Worm (Caenorhabditis elegans) whole organism, L4 larva: ENCODE results near the gene hst-3.2.

Source experiments
- F44E2.7 ChIP-seq: fragments of 200-800 bp; sonication (Bioruptor generic); IDR thresholded peaks from 2 replicates; pipeline ENCODE4 v2.1.2; 2022; ENCODE audit warnings: missing genetic modification characterization, missing compliant biosample characterization
- R02D3.7 ChIP-seq: fragments of 150-350 bp; sonication (generic microtip); optimal IDR thresholded peaks from 3 replicates; lab custom pipeline; 2014; ENCODE audit warnings: missing biosample characterization, missing genetic modification characterization
- T26A8.4 ChIP-seq: fragments of 200-800 bp; sonication (Bioruptor generic); IDR thresholded peaks from 2 replicates; pipeline ENCODE4 v1.3.6; 2022; ENCODE audit warnings: missing genetic modification characterization, missing compliant biosample characterization
- Y105C5A.15 ChIP-seq: fragments of 200-800 bp; sonication (Bioruptor generic); IDR thresholded peaks from 2 replicates; pipeline ENCODE4 v1.3.6; 2022; ENCODE audit warnings: missing genetic modification characterization, missing compliant biosample characterization
- Y75B8A.6 ChIP-seq: fragments of 200-800 bp; sonication (Bioruptor generic); IDR thresholded peaks from 2 replicates; pipeline ENCODE4 v1.3.6; 2022; ENCODE audit warnings: missing genetic modification reagents, missing genetic modification characterization, missing compliant biosample characterization
- ZK337.2 ChIP-seq: fragments of 200-800 bp; sonication (Bioruptor generic); IDR thresholded peaks from 2 replicates; pipeline ENCODE4 v1.3.6; 2022; ENCODE audit warnings: missing genetic modification reagents, missing genetic modification characterization, missing compliant biosample characterization
- aha-1 ChIP-seq: fragments of 150-350 bp; peaks from one replicate; lab custom pipeline; 2014; ENCODE audit warnings: missing biosample characterization, missing genetic modification characterization
- attf-4 ChIP-seq: sonication (generic microtip); optimal IDR thresholded peaks from 3 replicates; lab custom pipeline; 2017; ENCODE audit warnings: missing biosample characterization, missing genetic modification characterization
- ceh-20 ChIP-seq: fragments of 200-800 bp; sonication (Bioruptor generic); IDR thresholded peaks from 2 replicates; pipeline ENCODE4 v1.3.6; 2022; ENCODE audit warnings: missing genetic modification reagents, missing genetic modification characterization, missing compliant biosample characterization
- ceh-28 ChIP-seq: fragments of 150-350 bp; optimal IDR thresholded peaks from 2 replicates; lab custom pipeline; 2014; ENCODE audit warnings: missing biosample characterization, missing genetic modification reagents, missing genetic modification characterization
- ceh-32 ChIP-seq: sonication (generic microtip); optimal IDR thresholded peaks from 2 replicates; lab custom pipeline; 2016; ENCODE audit warnings: mild to moderate bottlenecking, missing genetic modification characterization, missing compliant biosample characterization; ENCODE audit not compliant: poor library complexity
- ceh-44 ChIP-seq: fragments of 200-800 bp; sonication (Bioruptor generic); IDR thresholded peaks from 2 replicates; pipeline ENCODE4 v1.3.6; 2022; ENCODE audit warnings: missing genetic modification reagents, missing genetic modification characterization, missing compliant biosample characterization
- ctbp-1 ChIP-seq: fragments of 200-800 bp; sonication (Bioruptor generic); IDR thresholded peaks from 2 replicates; pipeline ENCODE4 v1.3.6; 2022; ENCODE audit warnings: missing genetic modification reagents, missing genetic modification characterization, missing compliant biosample characterization
- daf-12 ChIP-seq: fragments of 150-350 bp; optimal IDR thresholded peaks from 2 replicates; lab custom pipeline; 2014; ENCODE audit warnings: missing biosample characterization, missing genetic modification reagents, missing genetic modification characterization
- daf-16 ChIP-seq, 3 experiments: sonication (generic microtip); optimal IDR thresholded peaks; 2 replicates each; lab custom pipeline; 2016 to 2017; ENCODE audit warnings: missing genetic modification characterization in 3 of 3, missing genetic modification reagents in 3 of 3, mild to moderate bottlenecking in 2 of 3, missing compliant biosample characterization in 2 of 3, missing biosample characterization in 1 of 3, moderate library complexity in 1 of 3
- dve-1 ChIP-seq: sonication (generic microtip); optimal IDR thresholded peaks from 2 replicates; lab custom pipeline; 2017; ENCODE audit warnings: antibody characterized with exemption, mild to moderate bottlenecking, missing genetic modification characterization, missing compliant biosample characterization; ENCODE audit not compliant: insufficient read depth
- egl-43 ChIP-seq: fragments of 200-800 bp; sonication (Bioruptor generic); IDR thresholded peaks from 2 replicates; pipeline ENCODE4 v1.3.6; 2022; ENCODE audit warnings: missing genetic modification reagents, missing genetic modification characterization, missing compliant biosample characterization
- gei-8 ChIP-seq: fragments of 200-800 bp; sonication (Bioruptor generic); optimal IDR thresholded peaks from 2 replicates; lab custom pipeline; 2018; ENCODE audit warnings: mild to moderate bottlenecking, missing genetic modification characterization, missing compliant biosample characterization
- hif-1 ChIP-seq, 2 experiments: sonication (generic microtip); optimal IDR thresholded peaks; 2 replicates each; lab custom pipeline; 2016 to 2017; ENCODE audit warnings: missing compliant biosample characterization in 2 of 2, missing genetic modification characterization in 2 of 2, missing genetic modification reagents in 2 of 2, missing genotype in 2 of 2, mild to moderate bottlenecking in 1 of 2
- hlh-11 ChIP-seq: fragments of 200-800 bp; sonication (Bioruptor generic); optimal IDR thresholded peaks from 2 replicates; lab custom pipeline; 2018; ENCODE audit warnings: mild to moderate bottlenecking, missing genetic modification characterization, missing compliant biosample characterization
- hlh-30 ChIP-seq: sonication (generic microtip); optimal IDR thresholded peaks from 2 replicates; lab custom pipeline; 2017; ENCODE audit warnings: antibody characterized with exemption, mild to moderate bottlenecking, missing genetic modification characterization, missing compliant biosample characterization; ENCODE audit not compliant: insufficient read depth
- hmg-1.1 ChIP-seq: fragments of 200-800 bp; sonication (Bioruptor generic); IDR thresholded peaks from 2 replicates; pipeline ENCODE4 v1.3.6; 2022; ENCODE audit warnings: missing genetic modification reagents, missing genetic modification characterization, missing compliant biosample characterization
- jun-1 ChIP-seq: fragments of 150-350 bp; optimal IDR thresholded peaks from 2 replicates; lab custom pipeline; 2014; ENCODE audit warnings: missing biosample characterization, missing genetic modification reagents, missing genetic modification characterization
- lin-29 ChIP-seq: fragments of 200-800 bp; sonication (Bioruptor generic); IDR thresholded peaks from 2 replicates; pipeline ENCODE4 v1.3.6; 2022; ENCODE audit warnings: missing genetic modification reagents, missing genetic modification characterization, missing compliant biosample characterization
- lin-38 ChIP-seq: fragments of 200-800 bp; sonication (Bioruptor generic); IDR thresholded peaks from 2 replicates; pipeline ENCODE4 v1.3.6; 2022; ENCODE audit warnings: missing genetic modification reagents, missing genetic modification characterization, missing compliant biosample characterization
- lir-3 ChIP-seq: sonication (generic microtip); optimal IDR thresholded peaks from 2 replicates; lab custom pipeline; 2016; ENCODE audit warnings: mild to moderate bottlenecking, missing genetic modification characterization, missing compliant biosample characterization
- lsy-2 ChIP-seq, 2 experiments: fragments of 150-350 bp in 1 of 2; sonication (generic microtip) in 1 of 2; optimal IDR thresholded peaks; 2 replicates each; lab custom pipeline; 2014 to 2017; ENCODE audit warnings: missing biosample characterization in 2 of 2, missing genetic modification characterization in 2 of 2
- madf-5 ChIP-seq, 2 experiments: fragments of 200-800 bp; sonication (Bioruptor generic); IDR thresholded peaks; 2 replicates each; pipeline ENCODE4 v1.3.6; 2022; ENCODE audit warnings: missing compliant biosample characterization in 2 of 2, missing genetic modification characterization in 2 of 2
- mes-2 ChIP-seq: sonication (generic microtip); optimal IDR thresholded peaks from 2 replicates; lab custom pipeline; 2016; ENCODE audit warnings: missing genotype, mild to moderate bottlenecking, missing genetic modification characterization, missing compliant biosample characterization; ENCODE audit not compliant: poor library complexity, severe bottlenecking
- nhr-102 ChIP-seq: sonication (generic microtip); optimal IDR thresholded peaks from 2 replicates; lab custom pipeline; 2016; ENCODE audit warnings: mild to moderate bottlenecking, missing genetic modification characterization, moderate library complexity, missing compliant biosample characterization
- nhr-28 ChIP-seq: fragments of 150-350 bp; optimal IDR thresholded peaks from 2 replicates; lab custom pipeline; 2014; ENCODE audit warnings: missing biosample characterization, missing genetic modification characterization
- nhr-41 ChIP-seq: fragments of 200-800 bp; sonication (Bioruptor generic); IDR thresholded peaks from 2 replicates; pipeline ENCODE4 v1.3.6; 2022; ENCODE audit warnings: missing genetic modification reagents, missing genetic modification characterization, missing compliant biosample characterization
- nhr-48 ChIP-seq: sonication (generic microtip); optimal IDR thresholded peaks from 2 replicates; lab custom pipeline; 2016; ENCODE audit warnings: mild to moderate bottlenecking, missing genetic modification characterization, missing compliant biosample characterization
- nhr-6 ChIP-seq: fragments of 150-350 bp; optimal IDR thresholded peaks from 2 replicates; lab custom pipeline; 2014; ENCODE audit warnings: missing biosample characterization, missing genetic modification characterization
- pha-4 ChIP-seq, 2 experiments: fragments of 150-350 bp in 1 of 2; fragments of 200-800 bp in 1 of 2; sonication (Bioruptor generic) in 1 of 2; IDR thresholded peaks in 1 of 2; optimal IDR thresholded peaks in 1 of 2; 2 replicates each; pipeline versions ENCODE4 v1.3.6 to Lab custom; 2014 to 2022; ENCODE audit warnings: missing genetic modification characterization in 2 of 2, missing genetic modification reagents in 2 of 2, missing biosample characterization in 1 of 2, missing compliant biosample characterization in 1 of 2
- php-3 ChIP-seq: fragments of 200-800 bp; sonication (Bioruptor generic); IDR thresholded peaks from 2 replicates; pipeline ENCODE4 v1.3.6; 2022; ENCODE audit warnings: missing genetic modification reagents, missing genetic modification characterization, missing compliant biosample characterization
- pqm-1 ChIP-seq: sonication (generic microtip); optimal IDR thresholded peaks from 2 replicates; lab custom pipeline; 2017; ENCODE audit warnings: missing biosample characterization, missing genetic modification characterization
- rbr-2 ChIP-seq: sonication (generic microtip); optimal IDR thresholded peaks from 2 replicates; lab custom pipeline; 2016; ENCODE audit warnings: missing genotype, missing genetic modification characterization, missing compliant biosample characterization
- set-16 ChIP-seq: fragments of 200-800 bp; sonication (Bioruptor generic); IDR thresholded peaks from 2 replicates; pipeline ENCODE4 v1.3.6; 2022; ENCODE audit warnings: missing genetic modification reagents, missing genetic modification characterization, missing compliant biosample characterization
- skn-1 ChIP-seq: fragments of 150-350 bp; optimal IDR thresholded peaks from 2 replicates; lab custom pipeline; 2014; ENCODE audit warnings: missing biosample characterization, missing genetic modification characterization
- tra-1 ChIP-seq: fragments of 200-800 bp; sonication (Bioruptor generic); IDR thresholded peaks from 2 replicates; pipeline ENCODE4 v1.3.6; 2022; ENCODE audit warnings: missing genetic modification reagents, missing genetic modification characterization, missing compliant biosample characterization
- unc-130 ChIP-seq: sonication (generic microtip); optimal IDR thresholded peaks from 2 replicates; lab custom pipeline; 2016; ENCODE audit warnings: missing genetic modification reagents, missing genetic modification characterization, missing compliant biosample characterization
- unc-62 ChIP-seq, 3 experiments: fragments of 150-350 bp in 1 of 3; sonication (generic microtip); optimal IDR thresholded peaks in 2 of 3; peaks in 1 of 3; 1 replicate in 1 of 3; 2 replicates in 2 of 3; lab custom pipeline; 2014 to 2017; ENCODE audit warnings: missing biosample characterization in 3 of 3, missing genetic modification characterization in 3 of 3, missing genetic modification reagents in 3 of 3, missing genotype in 1 of 3
- vab-7 ChIP-seq: fragments of 200-800 bp; sonication (Bioruptor generic); IDR thresholded peaks from 2 replicates; pipeline ENCODE4 v1.3.6; 2022; ENCODE audit warnings: missing genetic modification reagents, missing genetic modification characterization, missing compliant biosample characterization
- zfp-3 ChIP-seq: fragments of 200-800 bp; sonication (Bioruptor generic); conservative IDR thresholded peaks from 2 replicates; pipeline ENCODE4 v1.3.6; 2022; ENCODE audit warnings: missing genetic modification reagents, missing genetic modification characterization, missing compliant biosample characterization
- zip-11 ChIP-seq: fragments of 200-800 bp; sonication (Bioruptor generic); IDR thresholded peaks from 2 replicates; pipeline ENCODE4 v1.3.6; 2022; ENCODE audit warnings: missing genetic modification characterization, missing compliant biosample characterization

The hst-3.2 gene

ce11 chrX:2969447-2969989, 45.7 kb upstream of the hst-3.2 start:
- TF ChIP-seq rbr-2 (tag; lab: Kevin White, UChicago) (no peak), unc-130 (no peak), ceh-32 (no peak), hmg-1.1 (GFP tag; lab: Robert Waterston, UW) (peak; percentile 8), unc-62 (GFP tag; optimal IDR thresholded peaks at IDR 0.05 in 1 of 2; lab: Kevin White, UChicago) (no peak), unc-62 (tag; optimal IDR thresholded peaks at IDR 0.05; lab: Kevin White, UChicago) (no peak), nhr-48 (tag; lab: Kevin White, UChicago) (no peak), vab-7 (GFP tag; lab: Robert Waterston, UW) (no peak), egl-43 (no peak), lin-29 (GFP tag; lab: Robert Waterston, UW) (no peak)

ce11 chrX:2966252-2966651, 42.5 kb upstream of the hst-3.2 start:
- TF ChIP-seq Y105C5A.15 (GFP tag; lab: Robert Waterston, UW), result no peak
- TF ChIP-seq ZK337.2 (GFP tag; lab: Robert Waterston, UW), result no peak
- TF ChIP-seq lir-3 (tag; lab: Kevin White, UChicago), result no peak
- no peak for TF ChIP-seq F44E2.7
- no peak for TF ChIP-seq ceh-20 (GFP tag; lab: Robert Waterston, UW)
- TF ChIP-seq ctbp-1, result no peak
- no peak for TF ChIP-seq egl-43
- TF ChIP-seq mes-2, result no peak
- TF ChIP-seq pha-4 (GFP tag; IDR thresholded peaks at IDR 0.05; lab: Robert Waterston, UW), result no peak
- no peak for TF ChIP-seq pha-4 (tag; optimal IDR thresholded peaks at IDR 0.05; lab: Kevin White, UChicago)
- no peak for TF ChIP-seq lsy-2 (tag; optimal IDR thresholded peaks at IDR 0.05; lab: Kevin White, UChicago)
- TF ChIP-seq unc-130, result no peak
- TF ChIP-seq daf-12, result no peak
- TF ChIP-seq lin-29 (GFP tag; lab: Robert Waterston, UW), result no peak
- TF ChIP-seq jun-1, result no peak
- TF ChIP-seq madf-5 (GFP tag; IDR thresholded peaks at IDR 0.05; lab: Robert Waterston, UW), result no peak
- no peak for TF ChIP-seq aha-1
- no peak for TF ChIP-seq tra-1
- no peak for TF ChIP-seq gei-8
- TF ChIP-seq nhr-48 (tag; lab: Kevin White, UChicago), result no peak
- TF ChIP-seq lin-38, result no peak
- no peak for TF ChIP-seq nhr-6
- no peak for TF ChIP-seq zfp-3 (GFP tag; lab: Robert Waterston, UW)
- TF ChIP-seq T26A8.4 (GFP tag; lab: Robert Waterston, UW), result no peak
- TF ChIP-seq nhr-102 (tag; lab: Kevin White, UChicago), result no peak
- TF ChIP-seq hlh-11 (tag; lab: Kevin White, UChicago), result peak; percentile 37
- no peak for TF ChIP-seq nhr-41
- 0 out of 2 replicates have a peak, but pooled peaks have one; percentile 48 for TF ChIP-seq php-3 (GFP tag; lab: Robert Waterston, UW)
- TF ChIP-seq hif-1 (tag; optimal IDR thresholded peaks at IDR 0.05; lab: Kevin White, UChicago), result no peak
- no peak for TF ChIP-seq attf-4 (tag; lab: Kevin White, UChicago)
- no peak for TF ChIP-seq ceh-28 (tag; lab: Kevin White, UChicago)
- TF ChIP-seq nhr-28 (tag; lab: Kevin White, UChicago), result peak; percentile 33
- TF ChIP-seq zip-11 (GFP tag; lab: Robert Waterston, UW), result no peak
- peak; percentile 50 for TF ChIP-seq pqm-1 (tag; lab: Kevin White, UChicago)
- TF ChIP-seq skn-1 (tag; lab: Kevin White, UChicago), result no peak
- no peak for TF ChIP-seq Y75B8A.6 (GFP tag; lab: Robert Waterston, UW)
- TF ChIP-seq ceh-44 (GFP tag; lab: Robert Waterston, UW), result no peak
- no peak for TF ChIP-seq daf-16 (GFP tag; optimal IDR thresholded peaks at IDR 0.05; lab: Kevin White, UChicago)
- TF ChIP-seq daf-16 (tag; optimal IDR thresholded peaks at IDR 0.05; lab: Kevin White, UChicago), result peak; percentile 99
- no peak for TF ChIP-seq set-16 (GFP tag; lab: Robert Waterston, UW)
- TF ChIP-seq dve-1, result peak; percentile 58
- no peak for TF ChIP-seq R02D3.7 (tag; lab: Kevin White, UChicago)
- peak; percentile 6 for TF ChIP-seq hlh-30 (tag; lab: Kevin White, UChicago)
